Fruit fly (Drosophila melanogaster) S2 (cell line): Measurements from ENCODE around the gene CG17147.

Experiments
- CG8478 ChIP-seq: fragments of >200 bp; optimal IDR thresholded peaks from 2 replicates; lab custom pipeline; 2018
- CTCF ChIP-seq, 2 experiments: fragments of >200 bp; optimal IDR thresholded peaks; 2 replicates each; lab custom pipeline; 2018

DNA sequence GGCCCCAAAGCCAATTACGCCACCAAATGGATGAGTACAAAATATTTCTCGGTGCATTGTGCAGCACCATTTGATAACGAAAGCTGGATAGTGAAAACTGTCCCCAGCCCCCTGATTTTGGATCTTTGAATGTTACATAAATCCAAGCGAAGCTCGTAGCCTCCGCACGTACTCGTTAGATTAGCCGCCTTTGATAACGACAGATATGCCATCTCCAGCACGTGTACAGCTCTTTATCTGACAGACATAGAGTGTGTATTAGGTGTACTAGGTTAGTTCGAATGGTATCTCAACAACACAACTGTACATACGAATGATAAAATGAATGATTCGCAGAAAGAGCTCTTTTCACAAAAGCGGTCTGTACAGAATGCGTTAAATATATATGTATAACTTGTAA, 27.4 kb upstream of the CG17147 start:
- no peak for TF ChIP-seq CTCF (optimal IDR thresholded peaks at IDR 0.05; lab: Kevin White, UChicago)
- no peak for TF ChIP-seq CG8478 (lab: Kevin White, UChicago)
